Worm (Caenorhabditis elegans) whole organism, young adult: ENCODE measurements around the gene rnr-1.
A peak's percentile ranks its signal among the peaks of the same experiment; 100 is the strongest.

Source experiments
- B0035.1 ChIP-seq: sonication (generic microtip); optimal IDR thresholded peaks from 2 replicates; lab custom pipeline; 2016; ENCODE audit warnings: missing genetic modification characterization, mild to moderate bottlenecking, missing compliant biosample characterization, missing genotype, missing genetic modification reagents
- B0336.3 ChIP-seq: fragments of 200-800 bp; sonication (Bioruptor generic); IDR thresholded peaks from 2 replicates; pipeline ENCODE4 v1.3.6; 2022; ENCODE audit warnings: missing genetic modification characterization, missing compliant biosample characterization
- F22D6.2 ChIP-seq: sonication (generic microtip); optimal IDR thresholded peaks from 2 replicates; lab custom pipeline; 2016; ENCODE audit warnings: mild to moderate bottlenecking, missing genetic modification characterization, missing compliant biosample characterization
- F23B12.7 ChIP-seq: sonication (generic microtip); optimal IDR thresholded peaks from 2 replicates; lab custom pipeline; 2017; ENCODE audit warnings: missing genetic modification characterization, mild to moderate bottlenecking, missing compliant biosample characterization, antibody characterized with exemption, moderate library complexity; ENCODE audit not compliant: insufficient read depth
- F52B5.7 ChIP-seq: sonication (generic microtip); optimal IDR thresholded peaks from 2 replicates; lab custom pipeline; 2016; ENCODE audit warnings: mild to moderate bottlenecking, missing genetic modification characterization, missing compliant biosample characterization
- F57A8.1 ChIP-seq: fragments of 200-800 bp; sonication (Bioruptor generic); optimal IDR thresholded peaks from 2 replicates; lab custom pipeline; 2018; ENCODE audit warnings: mild to moderate bottlenecking, missing genetic modification characterization, moderate library complexity, missing compliant biosample characterization
- T26A5.8 ChIP-seq: sonication (generic microtip); optimal IDR thresholded peaks from 2 replicates; lab custom pipeline; 2016; ENCODE audit warnings: missing genetic modification characterization, missing compliant biosample characterization
- Y53F4B.3 ChIP-seq: fragments of 200-800 bp; sonication (Bioruptor generic); IDR thresholded peaks from 2 replicates; pipeline ENCODE4 v1.3.6; 2022; ENCODE audit warnings: missing genetic modification reagents, missing genetic modification characterization, missing compliant biosample characterization
- Y53G8AR.9 ChIP-seq: fragments of 200-800 bp; sonication (Bioruptor generic); conservative IDR thresholded peaks from 2 replicates; pipeline ENCODE4 v1.3.6; 2022; ENCODE audit warnings: missing genetic modification reagents, missing genetic modification characterization, missing compliant biosample characterization
- aptf-3 ChIP-seq: fragments of 200-800 bp; sonication (Bioruptor generic); IDR thresholded peaks from 2 replicates; pipeline ENCODE4 v1.3.6; 2022; ENCODE audit warnings: missing genetic modification characterization, missing compliant biosample characterization
- attf-6 ChIP-seq: fragments of 200-800 bp; sonication (Bioruptor generic); IDR thresholded peaks from 2 replicates; pipeline ENCODE4 v1.3.6; 2022; ENCODE audit warnings: missing genetic modification reagents, missing genetic modification characterization, missing compliant biosample characterization
- cebp-1 ChIP-seq, 2 experiments: fragments of 200-800 bp in 1 of 2; sonication (Bioruptor generic) in 1 of 2; sonication (generic microtip) in 1 of 2; IDR thresholded peaks in 1 of 2; optimal IDR thresholded peaks in 1 of 2; 2 replicates each; pipeline versions ENCODE4 v1.3.6 to Lab custom; 2017 to 2022; ENCODE audit warnings: missing compliant biosample characterization in 2 of 2, missing genetic modification characterization in 2 of 2, mild to moderate bottlenecking in 1 of 2, missing genetic modification reagents in 1 of 2, moderate library complexity in 1 of 2
- chd-7 ChIP-seq: sonication (generic microtip); optimal IDR thresholded peaks from 2 replicates; lab custom pipeline; 2016; ENCODE audit warnings: mild to moderate bottlenecking, missing genetic modification characterization, moderate library complexity, missing compliant biosample characterization
- dpl-1 ChIP-seq: fragments of 150-350 bp; optimal IDR thresholded peaks from 2 replicates; lab custom pipeline; 2014; ENCODE audit warnings: missing biosample characterization, missing genetic modification reagents, missing genetic modification characterization
- ets-4 ChIP-seq: fragments of 200-800 bp; sonication (Bioruptor generic); optimal IDR thresholded peaks from 2 replicates; lab custom pipeline; 2018; ENCODE audit warnings: mild to moderate bottlenecking, missing genetic modification characterization, missing compliant biosample characterization
- him-1 ChIP-seq: sonication (generic microtip); optimal IDR thresholded peaks from 2 replicates; lab custom pipeline; 2016; ENCODE audit warnings: missing genotype, missing genetic modification reagents, missing genetic modification characterization, missing compliant biosample characterization
- hlh-26 ChIP-seq: fragments of 200-800 bp; sonication (Bioruptor generic); conservative IDR thresholded peaks from 2 replicates; pipeline ENCODE4 v1.3.6; 2022; ENCODE audit warnings: missing genetic modification reagents, missing genetic modification characterization, missing compliant biosample characterization
- hrde-1 ChIP-seq: sonication (generic microtip); optimal IDR thresholded peaks from 2 replicates; lab custom pipeline; 2016; ENCODE audit warnings: missing genetic modification characterization, mild to moderate bottlenecking, missing compliant biosample characterization, moderate library complexity, missing genotype, missing genetic modification reagents, borderline replicate concordance
- hsf-1 ChIP-seq: fragments of 200-800 bp; sonication (Bioruptor generic); IDR thresholded peaks from 2 replicates; pipeline ENCODE4 v1.3.6; 2022; ENCODE audit warnings: missing genetic modification reagents, missing genetic modification characterization, missing compliant biosample characterization
- lsl-1 ChIP-seq: fragments of 200-800 bp; sonication (Bioruptor generic); optimal IDR thresholded peaks from 2 replicates; lab custom pipeline; 2018; ENCODE audit warnings: mild to moderate bottlenecking, missing genetic modification characterization, moderate library complexity, missing compliant biosample characterization
- madf-3 ChIP-seq: fragments of 200-800 bp; sonication (Bioruptor generic); IDR thresholded peaks from 2 replicates; pipeline ENCODE4 v1.3.6; 2022; ENCODE audit warnings: missing genetic modification reagents, missing genetic modification characterization, missing compliant biosample characterization
- madf-8 ChIP-seq: fragments of 200-800 bp; sonication (Bioruptor generic); conservative IDR thresholded peaks from 2 replicates; pipeline ENCODE4 v1.3.6; 2022; ENCODE audit warnings: missing genetic modification reagents, missing genetic modification characterization, missing compliant biosample characterization
- mel-28 ChIP-seq: sonication (generic microtip); optimal IDR thresholded peaks from 2 replicates; lab custom pipeline; 2016; ENCODE audit warnings: borderline replicate concordance, mild to moderate bottlenecking, missing genetic modification characterization, missing compliant biosample characterization
- nfya-2 ChIP-seq: fragments of 200-800 bp; sonication (Bioruptor generic); IDR thresholded peaks from 2 replicates; pipeline ENCODE4 v1.3.6; 2022; ENCODE audit warnings: missing genetic modification reagents, missing genetic modification characterization, missing compliant biosample characterization
- nhr-179 ChIP-seq: sonication (generic microtip); optimal IDR thresholded peaks from 2 replicates; lab custom pipeline; 2016; ENCODE audit warnings: mild to moderate bottlenecking, missing genetic modification characterization, missing compliant biosample characterization
- nhr-80 ChIP-seq: sonication (generic microtip); optimal IDR thresholded peaks from 2 replicates; lab custom pipeline; 2016; ENCODE audit warnings: missing genetic modification characterization, missing compliant biosample characterization
- nhr-90 ChIP-seq: sonication (generic microtip); optimal IDR thresholded peaks from 2 replicates; lab custom pipeline; 2016; ENCODE audit warnings: missing genotype, mild to moderate bottlenecking, missing genetic modification characterization, missing compliant biosample characterization
- rcor-1 ChIP-seq: fragments of 200-800 bp; sonication (Bioruptor generic); IDR thresholded peaks from 2 replicates; pipeline ENCODE4 v1.3.6; 2022; ENCODE audit warnings: missing genetic modification reagents, missing genetic modification characterization, missing compliant biosample characterization
- rpc-1 ChIP-seq, 2 experiments: fragments of 150-350 bp in 1 of 2; sonication (generic microtip) in 1 of 2; optimal IDR thresholded peaks; 2 replicates each; lab custom pipeline; 2014 to 2018; ENCODE audit warnings: missing biosample characterization in 1 of 2, missing genetic modification characterization in 1 of 2, missing genetic modification reagents in 1 of 2, missing genotype in 1 of 2
- sdz-38 ChIP-seq: sonication (generic microtip); optimal IDR thresholded peaks from 2 replicates; lab custom pipeline; 2016; ENCODE audit warnings: missing genotype, missing genetic modification characterization, missing compliant biosample characterization
- snpc-1.3 ChIP-seq: sonication (generic microtip); optimal IDR thresholded peaks from 2 replicates; lab custom pipeline; 2017; ENCODE audit warnings: missing genetic modification characterization, mild to moderate bottlenecking, missing compliant biosample characterization, antibody characterized with exemption, moderate library complexity, missing genotype, missing genetic modification reagents; ENCODE audit not compliant: insufficient read depth
- snpc-4 ChIP-seq, 5 experiments: fragments of 150-350 bp in 1 of 5; sonication (generic microtip) in 4 of 5; optimal IDR thresholded peaks; 2 replicates each; lab custom pipeline; 2014 to 2018; ENCODE audit warnings: missing genetic modification characterization in 5 of 5, missing biosample characterization in 3 of 5, antibody characterized with exemption in 2 of 5, mild to moderate bottlenecking in 2 of 5, missing compliant biosample characterization in 2 of 5, missing genotype in 2 of 5, moderate library complexity in 2 of 5, missing genetic modification reagents in 1 of 5
- ztf-22 ChIP-seq: fragments of 200-800 bp; sonication (Bioruptor generic); optimal IDR thresholded peaks from 2 replicates; lab custom pipeline; 2018; ENCODE audit warnings: mild to moderate bottlenecking, missing genetic modification characterization, moderate library complexity, missing compliant biosample characterization
- ztf-25 ChIP-seq: fragments of 200-800 bp; sonication (Bioruptor generic); IDR thresholded peaks from 2 replicates; pipeline ENCODE4 v1.3.6; 2022; ENCODE audit warnings: missing genetic modification reagents, missing genetic modification characterization, missing compliant biosample characterization

Gene rnr-1

ce11 chrIII:9258510-9258909 lies 29.9 kb upstream of the rnr-1 start:
- TF ChIP-seq F22D6.2 (tag; lab: Kevin White, UChicago) (no peak), snpc-4 (GFP tag; optimal IDR thresholded peaks at IDR 0.05; lab: Kevin White, UChicago) (no peak), snpc-4 (tag; optimal IDR thresholded peaks at IDR 0.05; lab: Kevin White, UChicago) (no peak), mel-28 (tag; lab: Kevin White, UChicago) (no peak), aptf-3 (GFP tag; lab: Robert Waterston, UW) (no peak), nhr-80 (tag; lab: Kevin White, UChicago) (peak; percentile 54), rcor-1 (GFP tag; lab: Robert Waterston, UW) (no peak), F23B12.7 (tag; lab: Kevin White, UChicago) (no peak), attf-6 (GFP tag; lab: Robert Waterston, UW) (no peak), madf-3 (no peak)

- TF ChIP-seq hrde-1 (tag; lab: Kevin White, UChicago) (no peak), sdz-38 (tag; lab: Kevin White, UChicago) (no peak), B0035.1 (tag; lab: Kevin White, UChicago) (no peak), nhr-90 (no peak), F57A8.1 (GFP tag; lab: Kevin White, UChicago) (no peak), nfya-2 (no peak), dpl-1 (GFP tag; lab: Kevin White, UChicago) (no peak), hsf-1 (GFP tag; lab: Robert Waterston, UW) (no peak), nhr-179 (tag; lab: Kevin White, UChicago) (no peak), ztf-25 (GFP tag; lab: Robert Waterston, UW) (no peak), T26A5.8 (tag; lab: Kevin White, UChicago) (no peak), Y53F4B.3 (no peak), madf-3 (no peak), Y53G8AR.9 (GFP tag; lab: Robert Waterston, UW) (no peak), snpc-1.3 (tag; lab: Kevin White, UChicago) (no peak), B0336.3 (no peak), lsl-1 (GFP tag; lab: Kevin White, UChicago) (no peak), ets-4 (no peak), him-1 (tag; lab: Kevin White, UChicago) (no peak), rcor-1 (GFP tag; lab: Robert Waterston, UW) (no peak)
Observed at ce11 chrIII:9256961-9257360, 28.4 kb upstream of the rnr-1 start, which contains the start of gene M01A8.1. TSS of gene M01A8.1 (plus strand) at chrIII:9257261.

ce11 chrIII:9255801-9256200 lies 27.2 kb upstream of the rnr-1 start:
- TF ChIP-seq cebp-1 (GFP tag; IDR thresholded peaks at IDR 0.05; lab: Robert Waterston, UW), result peak; percentile 39; the same call in 1 of the 2 replicates
- TF ChIP-seq cebp-1 (tag; optimal IDR thresholded peaks at IDR 0.05; lab: Kevin White, UChicago), result no peak
- no peak for TF ChIP-seq rpc-1 (optimal IDR thresholded peaks at IDR 0.05; lab: Kevin White, UChicago)
- no peak for TF ChIP-seq rpc-1 (tag; optimal IDR thresholded peaks at IDR 0.05; lab: Kevin White, UChicago)
- TF ChIP-seq nhr-80 (tag; lab: Kevin White, UChicago), result peak; percentile 79

ce11 chrIII:9254988-9255387 lies 26.4 kb upstream of the rnr-1 start:
- TF ChIP-seq ztf-22 (GFP tag; lab: Kevin White, UChicago), result no peak
- no peak for TF ChIP-seq F52B5.7
- TF ChIP-seq madf-8 (GFP tag; lab: Robert Waterston, UW), result no peak
- no peak for TF ChIP-seq F57A8.1 (GFP tag; lab: Kevin White, UChicago)
- TF ChIP-seq nhr-90, result no peak
- no peak for TF ChIP-seq B0035.1 (tag; lab: Kevin White, UChicago)
- peak; percentile 69 for TF ChIP-seq nhr-80 (tag; lab: Kevin White, UChicago)
- TF ChIP-seq hlh-26 (GFP tag; lab: Robert Waterston, UW), result no peak
- TF ChIP-seq chd-7, result no peak
- TF ChIP-seq, all 124 proteins: peak for 1
